Worm (Caenorhabditis elegans) whole organism, L2 larva: ENCODE measurements around the gene F23F1.2.

Experiments
- C34F6.9 ChIP-seq: fragments of 150-350 bp; optimal IDR thresholded peaks from 2 replicates; lab custom pipeline; 2014; ENCODE audit warnings: missing biosample characterization, missing genetic modification characterization
- F13H6.1 ChIP-seq: sonication (generic microtip); optimal IDR thresholded peaks from 2 replicates; lab custom pipeline; 2016; ENCODE audit warnings: missing genetic modification characterization, missing compliant biosample characterization
- R02D3.7 ChIP-seq: fragments of 150-350 bp; optimal IDR thresholded peaks from 2 replicates; lab custom pipeline; 2014; ENCODE audit warnings: missing biosample characterization, missing genetic modification characterization
- Y55F3AM.14 ChIP-seq: fragments of 200-800 bp; sonication (Bioruptor generic); optimal IDR thresholded peaks from 2 replicates; lab custom pipeline; 2018; ENCODE audit warnings: mild to moderate bottlenecking, missing genetic modification characterization, missing compliant biosample characterization
- ZK546.5 ChIP-seq: sonication (generic microtip); optimal IDR thresholded peaks from 2 replicates; lab custom pipeline; 2017; ENCODE audit warnings: missing biosample characterization, missing genetic modification characterization
- ama-1 ChIP-seq: fragments of 150-350 bp; optimal IDR thresholded peaks from 2 replicates; lab custom pipeline; 2018; ENCODE audit warnings: inconsistent platforms
- crh-2 ChIP-seq: sonication (generic microtip); optimal IDR thresholded peaks from 2 replicates; lab custom pipeline; 2017; ENCODE audit warnings: missing biosample characterization, missing genetic modification characterization
- egl-27 ChIP-seq: sonication (generic microtip); optimal IDR thresholded peaks from 3 replicates; lab custom pipeline; 2017; ENCODE audit warnings: missing biosample characterization, missing genetic modification reagents, missing genetic modification characterization
- elt-3 ChIP-seq: sonication (generic microtip); optimal IDR thresholded peaks from 2 replicates; lab custom pipeline; 2017; ENCODE audit warnings: missing biosample characterization, missing genetic modification characterization
- fos-1 ChIP-seq: fragments of 150-350 bp; optimal IDR thresholded peaks from 2 replicates; lab custom pipeline; 2014; ENCODE audit warnings: missing biosample characterization, missing genetic modification characterization
- gmeb-1 ChIP-seq: fragments of 150-350 bp; optimal IDR thresholded peaks from 2 replicates; lab custom pipeline; 2014; ENCODE audit warnings: missing biosample characterization, missing genetic modification characterization
- lin-11 ChIP-seq: fragments of 150-350 bp; sonication (generic microtip); optimal IDR thresholded peaks from 2 replicates; lab custom pipeline; 2014; ENCODE audit warnings: missing biosample characterization, missing genetic modification characterization, inconsistent platforms, mixed read lengths
- lin-13 ChIP-seq: fragments of 150-350 bp; optimal IDR thresholded peaks from 2 replicates; lab custom pipeline; 2014; ENCODE audit warnings: missing biosample characterization, missing genetic modification reagents, missing genetic modification characterization
- lin-39 ChIP-seq: fragments of 150-350 bp; optimal IDR thresholded peaks from 2 replicates; lab custom pipeline; 2014; ENCODE audit warnings: missing biosample characterization, missing genetic modification reagents, missing genetic modification characterization
- lsy-2 ChIP-seq, 2 experiments: fragments of 150-350 bp in 1 of 2; sonication (generic microtip) in 1 of 2; optimal IDR thresholded peaks; 2 replicates each; lab custom pipeline; 2014 to 2017; ENCODE audit warnings: missing biosample characterization in 2 of 2, missing genetic modification characterization in 2 of 2
- mbf-1 ChIP-seq: sonication (generic microtip); optimal IDR thresholded peaks from 2 replicates; lab custom pipeline; 2017; ENCODE audit warnings: missing biosample characterization, missing genetic modification characterization
- mdl-1 ChIP-seq, 2 experiments: fragments of 150-350 bp in 1 of 2; sonication (generic microtip) in 1 of 2; optimal IDR thresholded peaks; 2 replicates each; lab custom pipeline; 2017; ENCODE audit warnings: missing biosample characterization in 2 of 2, missing genetic modification characterization in 2 of 2
- nhr-10 ChIP-seq: sonication (generic microtip); optimal IDR thresholded peaks from 2 replicates; lab custom pipeline; 2017; ENCODE audit warnings: missing biosample characterization, missing genetic modification characterization
- nhr-12 ChIP-seq: fragments of 150-350 bp; optimal IDR thresholded peaks from 2 replicates; lab custom pipeline; 2014; ENCODE audit warnings: missing biosample characterization, missing genetic modification characterization
- nhr-129 ChIP-seq: fragments of 150-350 bp; optimal IDR thresholded peaks from 2 replicates; lab custom pipeline; 2014; ENCODE audit warnings: missing biosample characterization, missing genetic modification characterization
- nhr-21 ChIP-seq: fragments of 150-350 bp; optimal IDR thresholded peaks from 2 replicates; lab custom pipeline; 2014; ENCODE audit warnings: missing biosample characterization, missing genetic modification characterization
- nhr-23 ChIP-seq: fragments of 150-350 bp; optimal IDR thresholded peaks from 2 replicates; lab custom pipeline; 2014; ENCODE audit warnings: missing biosample characterization, missing genetic modification reagents, missing genetic modification characterization
- nhr-237 ChIP-seq: fragments of 150-350 bp; optimal IDR thresholded peaks from 2 replicates; lab custom pipeline; 2014; ENCODE audit warnings: missing biosample characterization, missing genetic modification characterization
- nhr-25 ChIP-seq: fragments of 150-350 bp; sonication (generic microtip); optimal IDR thresholded peaks from 3 replicates; lab custom pipeline; 2014; ENCODE audit warnings: missing biosample characterization, missing genetic modification characterization
- nhr-6 ChIP-seq: fragments of 150-350 bp; optimal IDR thresholded peaks from 2 replicates; lab custom pipeline; 2014; ENCODE audit warnings: missing biosample characterization, missing genetic modification characterization
- nhr-77 ChIP-seq: fragments of 150-350 bp; optimal IDR thresholded peaks from 2 replicates; lab custom pipeline; 2014; ENCODE audit warnings: missing biosample characterization, missing genetic modification characterization
- sem-4 ChIP-seq: fragments of 150-350 bp; optimal IDR thresholded peaks from 2 replicates; lab custom pipeline; 2014; ENCODE audit warnings: missing biosample characterization, missing genetic modification reagents, missing genetic modification characterization
- skn-1 ChIP-seq: sonication (generic microtip); optimal IDR thresholded peaks from 2 replicates; lab custom pipeline; 2017; ENCODE audit warnings: missing biosample characterization, missing genetic modification characterization
- sma-3 ChIP-seq: sonication (generic microtip); optimal IDR thresholded peaks from 2 replicates; lab custom pipeline; 2016; ENCODE audit warnings: missing genetic modification reagents, missing genetic modification characterization, missing compliant biosample characterization
- sma-9 ChIP-seq, 2 experiments: fragments of 150-350 bp in 1 of 2; sonication (generic microtip) in 1 of 2; optimal IDR thresholded peaks; 2 replicates each; lab custom pipeline; 2014 to 2016; ENCODE audit warnings: missing genetic modification characterization in 2 of 2, mild to moderate bottlenecking in 1 of 2, missing biosample characterization in 1 of 2, missing compliant biosample characterization in 1 of 2, missing genetic modification reagents in 1 of 2, moderate library complexity in 1 of 2
- snpc-4 ChIP-seq: fragments of 150-350 bp; optimal IDR thresholded peaks from 2 replicates; lab custom pipeline; 2014; ENCODE audit warnings: missing biosample characterization, missing genetic modification characterization
- unc-55 ChIP-seq: fragments of 150-350 bp; sonication (generic microtip); optimal IDR thresholded peaks from 3 replicates; lab custom pipeline; 2014; ENCODE audit warnings: missing biosample characterization, missing genetic modification reagents, missing genetic modification characterization
- zag-1 ChIP-seq: fragments of 150-350 bp; optimal IDR thresholded peaks from 2 replicates; lab custom pipeline; 2014; ENCODE audit warnings: missing biosample characterization, missing genetic modification characterization
- ztf-1 ChIP-seq: fragments of 200-800 bp; sonication (Bioruptor generic); conservative IDR thresholded peaks from 2 replicates; pipeline ENCODE4 v1.3.6; 2022; ENCODE audit warnings: missing genetic modification characterization, missing compliant biosample characterization
- ztf-11 ChIP-seq: sonication (generic microtip); optimal IDR thresholded peaks from 2 replicates; lab custom pipeline; 2017; ENCODE audit warnings: missing biosample characterization, missing genetic modification characterization
- ztf-4 ChIP-seq: fragments of 150-350 bp; optimal IDR thresholded peaks from 2 replicates; lab custom pipeline; 2014; ENCODE audit warnings: missing biosample characterization, missing genetic modification characterization

F23F1.2 gene

DNA sequence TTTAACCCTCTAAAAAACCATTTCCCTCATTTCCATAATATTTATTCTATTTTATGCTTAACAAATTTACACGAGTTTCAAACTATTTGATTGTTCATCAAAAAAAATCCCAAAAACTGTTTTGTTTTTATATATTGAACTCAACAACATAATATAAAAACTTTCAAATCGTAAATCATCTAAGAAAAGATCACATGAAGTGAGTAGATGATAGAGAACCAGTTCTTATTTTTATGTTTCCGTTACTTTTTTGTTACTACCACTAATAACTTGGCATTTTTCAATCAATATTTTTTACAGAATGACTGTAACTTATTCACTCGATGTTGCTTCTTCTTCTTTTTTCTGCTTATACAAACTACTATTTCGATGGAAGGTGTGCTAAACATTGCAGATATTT, 21.3 kb upstream of the F23F1.2 start, which contains the start of gene best-3:
Gene best-3, plus strand, starts transcription at position 301 of the 400 bp plus-strand sequence.
- no peak for TF ChIP-seq nhr-6 (tag; lab: Kevin White, UChicago)
- TF ChIP-seq, all 48 proteins: peak for 0

DNA sequence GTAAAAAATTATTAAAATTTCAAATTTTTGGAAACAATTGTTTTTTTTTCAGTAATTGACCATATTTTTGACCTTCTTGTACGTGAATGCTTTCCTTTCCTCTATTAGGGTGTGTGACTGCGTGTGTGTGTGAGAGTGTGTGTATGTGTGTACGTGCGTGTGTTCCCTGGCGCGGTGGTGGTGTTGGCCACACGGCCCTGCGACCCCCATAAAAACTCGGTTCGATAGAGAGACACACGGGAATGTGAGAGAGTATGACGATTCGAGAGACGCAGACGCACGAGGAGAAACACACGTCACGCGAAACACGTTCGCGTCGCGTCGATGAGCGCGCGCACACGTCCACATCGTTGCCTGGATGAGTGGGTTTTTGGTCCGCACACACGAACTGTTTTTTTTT, 15.2 kb upstream of the F23F1.2 start:
- no peak for TF ChIP-seq Y55F3AM.14 (GFP tag; lab: Kevin White, UChicago)
- TF ChIP-seq gmeb-1: no peak
- TF ChIP-seq ZK546.5: no peak
- TF ChIP-seq R02D3.7 (tag; lab: Kevin White, UChicago): no peak
- TF ChIP-seq sma-3 (GFP tag; lab: Kevin White, UChicago): peak; percentile 30
- peak; percentile 86 for TF ChIP-seq nhr-129 (tag; lab: Kevin White, UChicago)
- TF ChIP-seq nhr-6 (tag; lab: Kevin White, UChicago): peak; percentile 98
- TF ChIP-seq egl-27: peak; percentile 57
- TF ChIP-seq sem-4 (tag; lab: Kevin White, UChicago): peak; percentile 42
- TF ChIP-seq ztf-4: no peak
- peak; percentile 82 for TF ChIP-seq unc-55
- TF ChIP-seq nhr-25 (tag; lab: Kevin White, UChicago): peak; percentile 82
- peak; percentile 79 for TF ChIP-seq F13H6.1 (tag; lab: Kevin White, UChicago)
- peak; percentile 93 for TF ChIP-seq crh-2 (tag; lab: Kevin White, UChicago)
- peak; percentile 32 for TF ChIP-seq lin-11 (tag; lab: Kevin White, UChicago)
- TF ChIP-seq lsy-2 (tag; optimal IDR thresholded peaks at IDR 0.05; lab: Kevin White, UChicago): peak; percentile 38 to 66
- TF ChIP-seq lin-13: peak; percentile 69
- TF ChIP-seq nhr-12 (tag; lab: Kevin White, UChicago): no peak
- no peak for TF ChIP-seq nhr-77
- no peak for TF ChIP-seq elt-3 (tag; lab: Kevin White, UChicago)
- peak; percentile 59 for TF ChIP-seq sma-9 (GFP tag; optimal IDR thresholded peaks at IDR 0.05; lab: Kevin White, UChicago)
- TF ChIP-seq sma-9 (tag; optimal IDR thresholded peaks at IDR 0.05; lab: Kevin White, UChicago): no peak
- no peak for TF ChIP-seq ztf-1 (GFP tag; lab: Robert Waterston, UW)
- TF ChIP-seq C34F6.9 (tag; lab: Kevin White, UChicago): peak; percentile 85
- TF ChIP-seq fos-1 (tag; lab: Kevin White, UChicago): peak; percentile 74
- peak; percentile 40 to 83 for TF ChIP-seq mdl-1 (tag; optimal IDR thresholded peaks at IDR 0.05; lab: Kevin White, UChicago)
- TF ChIP-seq zag-1 (tag; lab: Kevin White, UChicago): peak; percentile 41
- no peak for TF ChIP-seq snpc-4 (tag; lab: Kevin White, UChicago)
- TF ChIP-seq mbf-1 (tag; lab: Kevin White, UChicago): no peak
- no peak for TF ChIP-seq skn-1
- peak; percentile 70 for TF ChIP-seq nhr-21
- TF ChIP-seq, all 48 proteins: peak for 18

DNA sequence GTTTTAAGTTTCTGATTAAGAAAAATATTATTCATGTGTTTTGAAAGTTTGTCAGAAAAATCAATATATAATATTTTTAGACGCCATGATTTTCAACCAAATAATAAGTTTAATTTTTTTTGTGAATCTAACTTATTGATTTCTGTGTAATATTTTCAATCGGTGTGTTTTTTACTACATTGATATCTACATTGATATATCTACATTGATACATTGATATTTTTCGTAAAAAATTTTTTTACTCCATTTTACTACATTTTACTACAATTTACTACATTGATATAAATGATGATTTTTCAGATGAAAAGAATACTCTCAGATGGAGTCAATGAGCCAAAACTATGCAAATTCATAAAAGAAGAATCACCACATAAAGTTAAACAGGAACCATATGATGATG, 14.8 kb upstream of the F23F1.2 start, which contains the start of gene gmeb-1:
Gene gmeb-1, plus strand, starts transcription at position 301 of the 400 bp plus-strand sequence.
- TF ChIP-seq skn-1: no peak
- no peak for TF ChIP-seq nhr-25 (tag; lab: Kevin White, UChicago)
- no peak for TF ChIP-seq nhr-237
- no peak for TF ChIP-seq snpc-4 (tag; lab: Kevin White, UChicago)
- no peak for TF ChIP-seq elt-3 (tag; lab: Kevin White, UChicago)
- TF ChIP-seq fos-1 (tag; lab: Kevin White, UChicago): no peak
- no peak for TF ChIP-seq nhr-10
- TF ChIP-seq mdl-1 (tag; optimal IDR thresholded peaks at IDR 0.05; lab: Kevin White, UChicago): no peak
- no peak for TF ChIP-seq Y55F3AM.14 (GFP tag; lab: Kevin White, UChicago)
- TF ChIP-seq ztf-11 (tag; lab: Kevin White, UChicago): no peak
- no peak for TF ChIP-seq crh-2 (tag; lab: Kevin White, UChicago)
- TF ChIP-seq nhr-23 (tag; lab: Kevin White, UChicago): no peak
- no peak for TF ChIP-seq lin-39
- TF ChIP-seq ama-1 (lab: Kevin White, UChicago): no peak
- no peak for TF ChIP-seq nhr-12 (tag; lab: Kevin White, UChicago)

DNA sequence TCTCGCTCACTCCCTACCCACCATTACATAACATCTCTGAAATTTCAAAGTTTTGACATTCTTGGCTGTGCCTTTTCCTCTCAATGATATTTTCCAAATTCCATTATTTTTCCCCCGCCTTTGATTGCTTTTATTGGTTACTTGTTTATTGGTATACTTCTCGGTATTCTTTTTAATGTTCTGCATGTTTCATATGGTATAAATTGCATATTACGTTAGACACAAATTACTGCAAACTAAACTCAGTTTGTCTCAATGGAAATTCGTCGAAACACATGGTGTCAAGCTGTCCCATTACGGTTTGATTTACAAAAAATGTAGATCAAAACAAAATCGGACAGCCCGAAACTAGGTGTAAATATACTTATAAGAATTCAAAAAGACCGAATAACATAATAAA, 12.1 kb upstream of the F23F1.2 start:
- TF ChIP-seq sem-4 (tag; lab: Kevin White, UChicago) (no peak), nhr-6 (tag; lab: Kevin White, UChicago) (peak; percentile 59)
